Worm (Caenorhabditis elegans) whole organism, late embryonic: ENCODE measurements around the gene F47B10.9.

Source experiments
- C38D4.7 ChIP-seq: fragments of 200-800 bp; sonication (Bioruptor generic); optimal IDR thresholded peaks from 2 replicates; lab custom pipeline; 2018; ENCODE audit warnings: mild to moderate bottlenecking, missing genetic modification characterization, moderate library complexity, missing compliant biosample characterization
- F13H6.1 ChIP-seq: sonication (generic microtip); optimal IDR thresholded peaks from 2 replicates; lab custom pipeline; 2016; ENCODE audit warnings: missing genetic modification characterization, missing compliant biosample characterization
- K09A11.1 ChIP-seq: sonication (generic microtip); optimal IDR thresholded peaks from 2 replicates; lab custom pipeline; 2017; ENCODE audit warnings: antibody characterized with exemption, mild to moderate bottlenecking, missing genetic modification characterization, missing compliant biosample characterization; ENCODE audit not compliant: insufficient read depth
- T23F11.4 ChIP-seq: fragments of 200-800 bp; sonication (Bioruptor generic); optimal IDR thresholded peaks from 2 replicates; lab custom pipeline; 2018; ENCODE audit warnings: mild to moderate bottlenecking, missing genetic modification characterization, missing compliant biosample characterization
- Y22D7AL.16 ChIP-seq: sonication (generic microtip); optimal IDR thresholded peaks from 2 replicates; lab custom pipeline; 2016; ENCODE audit warnings: missing genetic modification characterization, missing compliant biosample characterization
- ahr-1 ChIP-seq: sonication (generic microtip); optimal IDR thresholded peaks from 2 replicates; lab custom pipeline; 2016; ENCODE audit warnings: missing genetic modification characterization, missing compliant biosample characterization
- ama-1 ChIP-seq: fragments of 150-350 bp; optimal IDR thresholded peaks from 2 replicates; lab custom pipeline; 2014
- ceh-14 ChIP-seq: sonication (generic microtip); optimal IDR thresholded peaks from 2 replicates; lab custom pipeline; 2016; ENCODE audit warnings: missing genotype, missing genetic modification characterization, missing compliant biosample characterization
- ceh-18 ChIP-seq: sonication (generic microtip); optimal IDR thresholded peaks from 2 replicates; lab custom pipeline; 2016; ENCODE audit warnings: missing genetic modification characterization, missing compliant biosample characterization
- ceh-22 ChIP-seq: sonication (generic microtip); optimal IDR thresholded peaks from 2 replicates; lab custom pipeline; 2017; ENCODE audit warnings: missing biosample characterization, missing genetic modification characterization
- ceh-24 ChIP-seq: sonication (generic microtip); optimal IDR thresholded peaks from 2 replicates; lab custom pipeline; 2016; ENCODE audit warnings: mild to moderate bottlenecking, missing genetic modification characterization, missing compliant biosample characterization
- ceh-30 ChIP-seq: fragments of 150-350 bp; optimal IDR thresholded peaks from 2 replicates; lab custom pipeline; 2014; ENCODE audit warnings: missing biosample characterization, missing genetic modification characterization
- ceh-31 ChIP-seq: sonication (generic microtip); optimal IDR thresholded peaks from 2 replicates; lab custom pipeline; 2016; ENCODE audit warnings: missing genetic modification characterization, missing compliant biosample characterization
- ceh-9 ChIP-seq: sonication (generic microtip); optimal IDR thresholded peaks from 2 replicates; lab custom pipeline; 2016; ENCODE audit warnings: mild to moderate bottlenecking, missing genetic modification characterization, inconsistent platforms, missing compliant biosample characterization
- dmd-4 ChIP-seq: sonication (generic microtip); optimal IDR thresholded peaks from 2 replicates; lab custom pipeline; 2016; ENCODE audit warnings: borderline replicate concordance, missing genetic modification characterization, missing compliant biosample characterization
- dve-1 ChIP-seq: sonication (generic microtip); optimal IDR thresholded peaks from 2 replicates; lab custom pipeline; 2017; ENCODE audit warnings: antibody characterized with exemption, mild to moderate bottlenecking, missing genetic modification characterization, missing compliant biosample characterization
- eyg-1 ChIP-seq: sonication (generic microtip); optimal IDR thresholded peaks from 2 replicates; lab custom pipeline; 2016; ENCODE audit warnings: missing genotype, missing genetic modification characterization, missing compliant biosample characterization
- fkh-10 ChIP-seq: fragments of 150-350 bp; optimal IDR thresholded peaks from 2 replicates; lab custom pipeline; 2014; ENCODE audit warnings: missing biosample characterization, missing genetic modification reagents, missing genetic modification characterization
- fkh-6 ChIP-seq: sonication (generic microtip); optimal IDR thresholded peaks from 2 replicates; lab custom pipeline; 2016; ENCODE audit warnings: missing genetic modification characterization, missing compliant biosample characterization
- gmeb-2 ChIP-seq: sonication (generic microtip); optimal IDR thresholded peaks from 2 replicates; lab custom pipeline; 2016; ENCODE audit warnings: missing genetic modification characterization, inconsistent platforms, missing compliant biosample characterization
- hlh-30 ChIP-seq: sonication (generic microtip); optimal IDR thresholded peaks from 2 replicates; lab custom pipeline; 2017; ENCODE audit warnings: antibody characterized with exemption, missing genetic modification characterization, missing compliant biosample characterization; ENCODE audit not compliant: insufficient read depth
- hlh-6 ChIP-seq: sonication (generic microtip); optimal IDR thresholded peaks from 2 replicates; lab custom pipeline; 2016; ENCODE audit warnings: missing genotype, missing genetic modification characterization, missing compliant biosample characterization
- hlh-8 ChIP-seq: sonication (generic microtip); optimal IDR thresholded peaks from 2 replicates; lab custom pipeline; 2016; ENCODE audit warnings: missing genotype, missing genetic modification characterization, missing compliant biosample characterization
- lim-6 ChIP-seq: sonication (generic microtip); optimal IDR thresholded peaks from 2 replicates; lab custom pipeline; 2016; ENCODE audit warnings: missing genetic modification characterization, missing compliant biosample characterization
- lin-11 ChIP-seq: fragments of 200-800 bp; sonication (Bioruptor generic); optimal IDR thresholded peaks from 2 replicates; lab custom pipeline; 2018; ENCODE audit warnings: mild to moderate bottlenecking, missing genetic modification characterization, missing compliant biosample characterization
- mec-3 ChIP-seq: sonication (generic microtip); optimal IDR thresholded peaks from 2 replicates; lab custom pipeline; 2016; ENCODE audit warnings: borderline replicate concordance, missing genetic modification characterization, missing compliant biosample characterization
- nfya-1 ChIP-seq: sonication (generic microtip); optimal IDR thresholded peaks from 2 replicates; lab custom pipeline; 2017; ENCODE audit warnings: missing genetic modification characterization, mild to moderate bottlenecking, missing compliant biosample characterization, antibody characterized with exemption, moderate library complexity
- nhr-11 ChIP-seq: fragments of 150-350 bp; optimal IDR thresholded peaks from 2 replicates; lab custom pipeline; 2014; ENCODE audit warnings: missing biosample characterization, missing genetic modification characterization
- npax-4 ChIP-seq: sonication (generic microtip); optimal IDR thresholded peaks from 2 replicates; lab custom pipeline; 2016; ENCODE audit warnings: missing genetic modification characterization, missing compliant biosample characterization
- odd-2 ChIP-seq: sonication (generic microtip); optimal IDR thresholded peaks from 2 replicates; lab custom pipeline; 2017; ENCODE audit warnings: antibody characterized with exemption, mild to moderate bottlenecking, missing genetic modification characterization, missing compliant biosample characterization
- pat-9 ChIP-seq: fragments of 200-800 bp; sonication (Bioruptor generic); optimal IDR thresholded peaks from 2 replicates; lab custom pipeline; 2018; ENCODE audit warnings: mild to moderate bottlenecking, missing genetic modification characterization, moderate library complexity, missing compliant biosample characterization
- pax-1 ChIP-seq: fragments of 150-350 bp; optimal IDR thresholded peaks from 2 replicates; lab custom pipeline; 2014; ENCODE audit warnings: missing biosample characterization, missing genetic modification characterization
- pha-2 ChIP-seq: sonication (generic microtip); optimal IDR thresholded peaks from 2 replicates; lab custom pipeline; 2017; ENCODE audit warnings: mild to moderate bottlenecking, missing genetic modification characterization, missing compliant biosample characterization
- pros-1 ChIP-seq: fragments of 150-350 bp; optimal IDR thresholded peaks from 2 replicates; lab custom pipeline; 2014; ENCODE audit warnings: missing biosample characterization, missing genetic modification reagents, missing genetic modification characterization
- ref-2 ChIP-seq: sonication (generic microtip); optimal IDR thresholded peaks from 2 replicates; lab custom pipeline; 2016; ENCODE audit warnings: missing genetic modification characterization, missing compliant biosample characterization
- rnt-1 ChIP-seq: sonication (generic microtip); optimal IDR thresholded peaks from 2 replicates; lab custom pipeline; 2016; ENCODE audit warnings: missing genetic modification characterization, missing compliant biosample characterization
- sox-2 ChIP-seq: fragments of 200-800 bp; sonication (Bioruptor generic); IDR thresholded peaks from 2 replicates; pipeline ENCODE4 v1.3.6; 2022; ENCODE audit warnings: missing genetic modification reagents, missing genetic modification characterization, missing compliant biosample characterization
- sox-4 ChIP-seq: sonication (generic microtip); optimal IDR thresholded peaks from 2 replicates; lab custom pipeline; 2017; ENCODE audit warnings: mild to moderate bottlenecking, missing genetic modification characterization, inconsistent platforms, missing compliant biosample characterization
- syd-9 ChIP-seq: sonication (generic microtip); optimal IDR thresholded peaks from 2 replicates; lab custom pipeline; 2016; ENCODE audit warnings: mild to moderate bottlenecking, missing genetic modification characterization, moderate library complexity, missing compliant biosample characterization
- tbx-7 ChIP-seq: sonication (generic microtip); optimal IDR thresholded peaks from 2 replicates; lab custom pipeline; 2016; ENCODE audit warnings: missing genotype, missing genetic modification characterization, missing compliant biosample characterization
- ttx-3 ChIP-seq: sonication (generic microtip); optimal IDR thresholded peaks from 2 replicates; lab custom pipeline; 2016; ENCODE audit warnings: missing genetic modification reagents, missing genetic modification characterization, missing compliant biosample characterization
- unc-86 ChIP-seq: sonication (generic microtip); optimal IDR thresholded peaks from 2 replicates; lab custom pipeline; 2016; ENCODE audit warnings: missing genetic modification characterization, missing compliant biosample characterization

The F47B10.9 gene

DNA sequence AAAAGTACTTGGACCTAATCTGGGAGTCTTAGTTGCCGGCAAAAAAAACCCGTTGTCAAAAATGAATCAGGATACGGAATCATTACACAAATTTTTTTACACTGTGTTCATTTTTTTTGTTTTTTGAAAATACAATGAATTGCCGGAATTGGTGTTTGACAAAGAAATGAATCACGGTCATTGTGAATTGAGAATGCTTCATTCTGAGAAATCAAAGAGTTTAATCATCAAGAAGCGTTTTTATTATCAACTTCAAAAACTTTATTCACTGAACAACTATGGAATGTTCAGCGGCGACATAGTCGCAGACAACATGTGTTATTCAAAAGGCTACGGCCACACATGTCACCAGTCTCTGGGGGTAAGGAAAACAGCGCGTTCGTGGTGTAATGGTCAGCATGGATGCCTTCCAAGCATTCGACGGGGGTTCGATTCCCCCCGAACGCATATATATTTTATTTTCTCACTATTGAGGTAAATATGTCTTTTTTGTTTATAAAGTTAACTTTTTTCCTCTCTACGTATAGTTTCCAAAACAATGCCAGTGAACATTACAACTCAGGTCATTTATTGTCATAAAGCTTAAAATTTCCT lies 49.7 kb upstream of the F47B10.9 start, which contains the start of gene nas-10 (continued):
- TF ChIP-seq K09A11.1 (tag; lab: Kevin White, UChicago) (peak; percentile 75), nfya-1 (peak; percentile 56), lim-6 (tag; lab: Kevin White, UChicago) (peak; percentile 46), rnt-1 (tag; lab: Kevin White, UChicago) (peak; percentile 33), lin-11 (tag; lab: Kevin White, UChicago) (peak; percentile 73), ref-2 (peak; percentile 58), hlh-6 (tag; lab: Kevin White, UChicago) (peak; percentile 70), dve-1 (tag; lab: Kevin White, UChicago) (peak; percentile 40), pax-1 (tag; lab: Kevin White, UChicago) (no peak), syd-9 (tag; lab: Kevin White, UChicago) (peak; percentile 82), pros-1 (tag; lab: Kevin White, UChicago) (no peak), ama-1 (no peak), ceh-31 (tag; lab: Kevin White, UChicago) (peak; percentile 31), hlh-8 (tag; lab: Kevin White, UChicago) (peak; percentile 82), ahr-1 (peak; percentile 39), nhr-11 (tag; lab: Kevin White, UChicago) (no peak), ttx-3 (tag; lab: Kevin White, UChicago) (peak; percentile 88), ceh-30 (no peak), ceh-24 (peak; percentile 44), ceh-14 (tag; lab: Kevin White, UChicago) (peak; percentile 60), fkh-10 (GFP tag; lab: Kevin White, UChicago) (no peak), dmd-4 (tag; lab: Kevin White, UChicago) (peak; percentile 60), sox-4 (tag; lab: Kevin White, UChicago) (peak; percentile 83), F13H6.1 (peak; percentile 55), mec-3 (tag; lab: Kevin White, UChicago) (no peak), tbx-7 (tag; lab: Kevin White, UChicago) (peak; percentile 21), gmeb-2 (tag; lab: Kevin White, UChicago) (peak; percentile 83)
- TF ChIP-seq, all 69 proteins: peak for 58

DNA sequence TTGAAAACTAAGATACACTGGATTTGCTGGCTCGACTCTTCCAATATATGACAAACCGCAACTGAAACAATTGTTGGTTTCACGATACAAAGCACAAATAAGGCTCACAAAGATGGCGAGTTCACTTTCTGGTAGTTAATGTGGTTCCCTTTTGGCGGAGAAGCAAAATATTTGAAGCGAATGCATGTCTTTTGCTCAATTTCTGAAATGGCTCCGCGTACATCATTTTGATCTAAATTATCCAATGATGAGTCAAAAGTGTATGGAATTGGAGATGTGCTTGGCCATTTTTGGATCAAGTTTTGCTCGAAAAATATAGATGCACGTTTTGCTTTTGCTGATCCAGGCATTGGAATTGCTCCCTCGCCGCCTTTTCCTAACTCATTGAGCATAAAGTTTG lies 47.8 kb upstream of the F47B10.9 start:
- TF ChIP-seq eyg-1 (tag; lab: Kevin White, UChicago) (no peak), ceh-14 (tag; lab: Kevin White, UChicago) (no peak), sox-2 (no peak), pat-9 (tag; lab: Kevin White, UChicago) (no peak), unc-86 (tag; lab: Kevin White, UChicago) (no peak), hlh-6 (tag; lab: Kevin White, UChicago) (no peak), C38D4.7 (GFP tag; lab: Kevin White, UChicago) (no peak), pha-2 (no peak), ceh-22 (tag; lab: Kevin White, UChicago) (no peak), T23F11.4 (GFP tag; lab: Kevin White, UChicago) (no peak), npax-4 (tag; lab: Kevin White, UChicago) (no peak), lin-11 (tag; lab: Kevin White, UChicago) (no peak), Y22D7AL.16 (tag; lab: Kevin White, UChicago) (no peak), fkh-6 (tag; lab: Kevin White, UChicago) (no peak), mec-3 (tag; lab: Kevin White, UChicago) (no peak), odd-2 (tag; lab: Kevin White, UChicago) (no peak), hlh-30 (tag; lab: Kevin White, UChicago) (no peak), tbx-7 (tag; lab: Kevin White, UChicago) (no peak), ceh-18 (tag; lab: Kevin White, UChicago) (no peak), ceh-9 (no peak)
